Worm (Caenorhabditis elegans): Measurements from ENCODE around the gene maa-1.
"Not testable (repeated sequence)": the region's sequence is repeated elsewhere in the genome, so short reads cannot be mapped to it uniquely, and the experiment has no call there.

Gene maa-1

DNA sequence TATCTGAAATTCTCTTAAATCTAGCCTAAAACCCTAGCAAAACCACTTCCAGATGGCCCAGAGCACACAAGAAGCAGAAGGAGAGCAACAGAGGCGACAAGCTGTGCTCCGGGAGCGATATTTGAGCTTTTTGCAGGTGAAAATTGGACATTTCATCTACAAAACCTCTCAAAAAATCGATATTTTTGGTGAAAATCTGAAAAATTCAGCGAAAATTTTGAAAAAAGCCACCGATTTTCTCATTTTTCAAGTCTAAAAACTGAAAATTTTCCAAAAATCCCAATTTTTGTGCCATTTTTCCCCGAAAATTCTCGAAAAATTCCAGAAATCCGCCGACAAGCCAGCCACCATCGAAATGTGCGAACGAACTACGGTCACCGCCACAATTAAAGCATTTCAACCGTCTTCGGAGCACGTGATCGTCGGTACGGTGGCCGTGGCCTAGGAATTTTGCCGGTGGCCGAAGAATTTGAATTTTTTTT lies 42.1 kb downstream of the maa-1 start, which contains the start of gene C24H11.5:
Gene C24H11.5 (plus strand): TSS at position 51 of the 482 bp plus-strand sequence.
- TF ChIP-seq mab-5 (tag; optimal IDR thresholded peaks at IDR 0.05) (no peak), snpc-4 (tag; optimal IDR thresholded peaks at IDR 0.05) (no peak), bed-3 (GFP tag; optimal IDR thresholded peaks at IDR 0.05) (no peak), nhr-2 (tag; optimal IDR thresholded peaks at IDR 0.05) (no peak), unc-62 (GFP tag; optimal IDR thresholded peaks at IDR 0.05) (no peak), zip-8 (tag; optimal IDR thresholded peaks at IDR 0.05) (no peak), elt-3 (tag; optimal IDR thresholded peaks at IDR 0.05) (no peak), pha-4 (tag; optimal IDR thresholded peaks at IDR 0.05) (no peak), ceh-39 (tag; optimal IDR thresholded peaks at IDR 0.05) (no peak), nhr-12 (tag; optimal IDR thresholded peaks at IDR 0.05) (no peak), nhr-76 (tag; optimal IDR thresholded peaks at IDR 0.05) (no peak)

- TF ChIP-seq tbx-8 (GFP tag; optimal IDR thresholded peaks at IDR 0.05) (no peak), elt-3 (tag; optimal IDR thresholded peaks at IDR 0.05) (no peak), snpc-4 (tag; optimal IDR thresholded peaks at IDR 0.05) (no peak), nhr-237 (tag; optimal IDR thresholded peaks at IDR 0.05) (no peak), nhr-28 (tag; optimal IDR thresholded peaks at IDR 0.05) (no peak), ces-1 (GFP tag; optimal IDR thresholded peaks at IDR 0.05) (no peak)
Measured at ce11 chrIII:11777321-11777720, 45.0 kb downstream of the maa-1 start, which contains the start of gene mdt-21. TSS of gene mdt-21 (plus strand) at chrIII:11777621.

DNA sequence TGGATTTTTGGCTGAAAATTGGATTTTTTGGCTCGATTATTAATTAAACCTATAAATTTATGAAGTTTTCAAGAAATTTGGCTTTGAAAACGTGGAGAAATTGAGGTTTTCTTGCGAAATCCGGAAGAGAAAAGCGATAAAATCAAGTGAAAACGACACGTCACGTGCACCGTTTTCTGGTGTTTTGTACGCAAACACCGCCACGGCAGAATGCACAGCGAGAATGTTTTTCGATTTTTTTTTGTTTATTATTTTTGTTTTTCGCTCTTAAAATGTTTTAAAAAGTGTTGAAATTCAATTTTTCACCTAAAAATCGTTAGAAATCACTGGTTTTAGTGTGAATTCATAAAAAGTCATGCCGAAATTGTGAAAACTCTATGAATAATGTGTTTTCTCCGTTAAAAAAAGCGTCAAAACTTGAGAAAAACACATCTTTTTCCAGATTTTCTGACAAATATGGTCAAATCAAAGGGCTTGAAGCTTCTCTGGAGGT lies 47.8 kb downstream of the maa-1 start, which contains the start of gene immp-1:
Gene immp-1 (plus strand): TSS at position 443 of the 493 bp plus-strand sequence.
- TF ChIP-seq unc-39 (tag; optimal IDR thresholded peaks at IDR 0.05), result no peak
- no peak for TF ChIP-seq nhr-237 (tag; optimal IDR thresholded peaks at IDR 0.05)
- no peak for TF ChIP-seq ceh-39 (tag; optimal IDR thresholded peaks at IDR 0.05)
- TF ChIP-seq nhr-12 (tag; optimal IDR thresholded peaks at IDR 0.05), result no peak
- no peak for TF ChIP-seq unc-62 (GFP tag; optimal IDR thresholded peaks at IDR 0.05)
- peak; percentile 71 for TF ChIP-seq blmp-1 (tag; optimal IDR thresholded peaks at IDR 0.05)
- peak; percentile 19 for TF ChIP-seq lsy-2 (tag; optimal IDR thresholded peaks at IDR 0.05)
- no peak for TF ChIP-seq elt-3 (tag; optimal IDR thresholded peaks at IDR 0.05)
- no peak for TF ChIP-seq snpc-4 (tag; optimal IDR thresholded peaks at IDR 0.05)
- TF ChIP-seq ces-1 (GFP tag; optimal IDR thresholded peaks at IDR 0.05), result peak; percentile 16
- no peak for TF ChIP-seq lin-13 (tag; optimal IDR thresholded peaks at IDR 0.05)
- no peak for TF ChIP-seq hlh-1 (tag; optimal IDR thresholded peaks at IDR 0.05)

DNA sequence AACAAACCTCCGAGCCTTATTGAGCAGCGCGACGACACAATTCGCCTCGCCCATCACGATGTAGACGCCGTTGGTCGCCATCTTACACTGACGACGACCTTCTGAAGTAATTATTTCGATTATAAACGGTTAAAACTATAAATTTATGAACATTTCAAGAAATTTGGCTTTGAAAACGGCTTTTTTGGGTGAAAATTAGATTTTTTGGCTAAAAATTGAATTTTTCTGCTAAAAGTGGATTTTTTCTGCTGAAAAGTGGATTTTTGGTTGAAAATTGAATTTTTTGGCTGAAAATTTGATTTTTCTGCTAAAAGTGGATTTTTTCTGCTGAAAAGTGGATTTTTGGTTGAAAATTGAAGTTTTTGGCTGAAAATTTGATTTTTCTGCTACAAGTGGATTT lies 48.7 kb downstream of the maa-1 start, which contains the start of gene gbf-1:
Gene gbf-1 (minus strand): TSS at position 101 of the 400 bp plus-strand sequence.
- not testable (repeated sequence) for TF ChIP-seq drap-1 (GFP tag; optimal IDR thresholded peaks at IDR 0.05); nhr-76 (tag; optimal IDR thresholded peaks at IDR 0.05); nhr-12 (tag; optimal IDR thresholded peaks at IDR 0.05)
